Worm (Caenorhabditis elegans) whole organism, L2 larva: Measurements from ENCODE around the gene C08H9.15.

ENCODE experiments used
- F13H6.1 ChIP-seq: sonication (generic microtip); optimal IDR thresholded peaks from 2 replicates; lab custom pipeline; 2016; ENCODE audit warnings: missing genetic modification characterization, missing compliant biosample characterization
- R02D3.7 ChIP-seq: fragments of 150-350 bp; optimal IDR thresholded peaks from 2 replicates; lab custom pipeline; 2014; ENCODE audit warnings: missing biosample characterization, missing genetic modification characterization
- Y55F3AM.14 ChIP-seq: fragments of 200-800 bp; sonication (Bioruptor generic); optimal IDR thresholded peaks from 2 replicates; lab custom pipeline; 2018; ENCODE audit warnings: mild to moderate bottlenecking, missing genetic modification characterization, missing compliant biosample characterization
- alr-1 ChIP-seq: fragments of 150-350 bp; optimal IDR thresholded peaks from 2 replicates; lab custom pipeline; 2014; ENCODE audit warnings: missing biosample characterization, missing genetic modification characterization
- aly-2 ChIP-seq: fragments of 150-350 bp; optimal IDR thresholded peaks from 2 replicates; lab custom pipeline; 2014; ENCODE audit warnings: missing biosample characterization, missing genetic modification characterization
- ama-1 ChIP-seq: fragments of 150-350 bp; optimal IDR thresholded peaks from 2 replicates; lab custom pipeline; 2018; ENCODE audit warnings: inconsistent platforms
- blmp-1 ChIP-seq: sonication (generic microtip); optimal IDR thresholded peaks from 2 replicates; lab custom pipeline; 2017; ENCODE audit warnings: missing genetic modification characterization, mild to moderate bottlenecking, missing compliant biosample characterization, antibody characterized with exemption, moderate library complexity; ENCODE audit not compliant: insufficient read depth
- ceh-16 ChIP-seq: fragments of 150-350 bp; optimal IDR thresholded peaks from 2 replicates; lab custom pipeline; 2014; ENCODE audit warnings: missing biosample characterization, missing genetic modification characterization
- crh-2 ChIP-seq: sonication (generic microtip); optimal IDR thresholded peaks from 2 replicates; lab custom pipeline; 2017; ENCODE audit warnings: missing biosample characterization, missing genetic modification characterization
- egl-27 ChIP-seq: sonication (generic microtip); optimal IDR thresholded peaks from 3 replicates; lab custom pipeline; 2017; ENCODE audit warnings: missing biosample characterization, missing genetic modification reagents, missing genetic modification characterization
- elt-1 ChIP-seq: fragments of 150-350 bp; optimal IDR thresholded peaks from 2 replicates; lab custom pipeline; 2014; ENCODE audit warnings: missing biosample characterization, missing genetic modification characterization
- elt-3 ChIP-seq: sonication (generic microtip); optimal IDR thresholded peaks from 2 replicates; lab custom pipeline; 2017; ENCODE audit warnings: missing biosample characterization, missing genetic modification characterization
- fos-1 ChIP-seq: fragments of 150-350 bp; optimal IDR thresholded peaks from 2 replicates; lab custom pipeline; 2014; ENCODE audit warnings: missing biosample characterization, missing genetic modification characterization
- gmeb-1 ChIP-seq: fragments of 150-350 bp; optimal IDR thresholded peaks from 2 replicates; lab custom pipeline; 2014; ENCODE audit warnings: missing biosample characterization, missing genetic modification characterization
- lin-11 ChIP-seq: fragments of 150-350 bp; sonication (generic microtip); optimal IDR thresholded peaks from 2 replicates; lab custom pipeline; 2014; ENCODE audit warnings: missing biosample characterization, missing genetic modification characterization, inconsistent platforms, mixed read lengths
- lin-39 ChIP-seq: fragments of 150-350 bp; optimal IDR thresholded peaks from 2 replicates; lab custom pipeline; 2014; ENCODE audit warnings: missing biosample characterization, missing genetic modification reagents, missing genetic modification characterization
- lsy-2 ChIP-seq, 2 experiments: fragments of 150-350 bp in 1 of 2; sonication (generic microtip) in 1 of 2; optimal IDR thresholded peaks; 2 replicates each; lab custom pipeline; 2014 to 2017; ENCODE audit warnings: missing biosample characterization in 2 of 2, missing genetic modification characterization in 2 of 2
- mab-5 ChIP-seq: fragments of 150-350 bp; optimal IDR thresholded peaks from 2 replicates; lab custom pipeline; 2014; ENCODE audit warnings: missing biosample characterization, missing genetic modification characterization
- mbf-1 ChIP-seq: sonication (generic microtip); optimal IDR thresholded peaks from 2 replicates; lab custom pipeline; 2017; ENCODE audit warnings: missing biosample characterization, missing genetic modification characterization
- mdl-1 ChIP-seq, 2 experiments: fragments of 150-350 bp in 1 of 2; sonication (generic microtip) in 1 of 2; optimal IDR thresholded peaks; 2 replicates each; lab custom pipeline; 2017; ENCODE audit warnings: missing biosample characterization in 2 of 2, missing genetic modification characterization in 2 of 2
- nhr-10 ChIP-seq: sonication (generic microtip); optimal IDR thresholded peaks from 2 replicates; lab custom pipeline; 2017; ENCODE audit warnings: missing biosample characterization, missing genetic modification characterization
- nhr-12 ChIP-seq: fragments of 150-350 bp; optimal IDR thresholded peaks from 2 replicates; lab custom pipeline; 2014; ENCODE audit warnings: missing biosample characterization, missing genetic modification characterization
- nhr-129 ChIP-seq: fragments of 150-350 bp; optimal IDR thresholded peaks from 2 replicates; lab custom pipeline; 2014; ENCODE audit warnings: missing biosample characterization, missing genetic modification characterization
- nhr-21 ChIP-seq: fragments of 150-350 bp; optimal IDR thresholded peaks from 2 replicates; lab custom pipeline; 2014; ENCODE audit warnings: missing biosample characterization, missing genetic modification characterization
- nhr-23 ChIP-seq: fragments of 150-350 bp; optimal IDR thresholded peaks from 2 replicates; lab custom pipeline; 2014; ENCODE audit warnings: missing biosample characterization, missing genetic modification reagents, missing genetic modification characterization
- nhr-237 ChIP-seq: fragments of 150-350 bp; optimal IDR thresholded peaks from 2 replicates; lab custom pipeline; 2014; ENCODE audit warnings: missing biosample characterization, missing genetic modification characterization
- nhr-25 ChIP-seq: fragments of 150-350 bp; sonication (generic microtip); optimal IDR thresholded peaks from 3 replicates; lab custom pipeline; 2014; ENCODE audit warnings: missing biosample characterization, missing genetic modification characterization
- nhr-6 ChIP-seq: fragments of 150-350 bp; optimal IDR thresholded peaks from 2 replicates; lab custom pipeline; 2014; ENCODE audit warnings: missing biosample characterization, missing genetic modification characterization
- nhr-77 ChIP-seq: fragments of 150-350 bp; optimal IDR thresholded peaks from 2 replicates; lab custom pipeline; 2014; ENCODE audit warnings: missing biosample characterization, missing genetic modification characterization
- peb-1 ChIP-seq: fragments of 150-350 bp; optimal IDR thresholded peaks from 2 replicates; lab custom pipeline; 2014; ENCODE audit warnings: missing biosample characterization, missing genetic modification characterization
- sem-4 ChIP-seq: fragments of 150-350 bp; optimal IDR thresholded peaks from 2 replicates; lab custom pipeline; 2014; ENCODE audit warnings: missing biosample characterization, missing genetic modification reagents, missing genetic modification characterization
- skn-1 ChIP-seq: sonication (generic microtip); optimal IDR thresholded peaks from 2 replicates; lab custom pipeline; 2017; ENCODE audit warnings: missing biosample characterization, missing genetic modification characterization
- sma-9 ChIP-seq, 2 experiments: fragments of 150-350 bp in 1 of 2; sonication (generic microtip) in 1 of 2; optimal IDR thresholded peaks; 2 replicates each; lab custom pipeline; 2014 to 2016; ENCODE audit warnings: missing genetic modification characterization in 2 of 2, mild to moderate bottlenecking in 1 of 2, missing biosample characterization in 1 of 2, missing compliant biosample characterization in 1 of 2, missing genetic modification reagents in 1 of 2, moderate library complexity in 1 of 2
- unc-39 ChIP-seq: fragments of 150-350 bp; optimal IDR thresholded peaks from 2 replicates; lab custom pipeline; 2014; ENCODE audit warnings: missing biosample characterization, missing genetic modification characterization
- unc-55 ChIP-seq: fragments of 150-350 bp; sonication (generic microtip); optimal IDR thresholded peaks from 3 replicates; lab custom pipeline; 2014; ENCODE audit warnings: missing biosample characterization, missing genetic modification reagents, missing genetic modification characterization
- zag-1 ChIP-seq: fragments of 150-350 bp; optimal IDR thresholded peaks from 2 replicates; lab custom pipeline; 2014; ENCODE audit warnings: missing biosample characterization, missing genetic modification characterization
- ztf-4 ChIP-seq: fragments of 150-350 bp; optimal IDR thresholded peaks from 2 replicates; lab custom pipeline; 2014; ENCODE audit warnings: missing biosample characterization, missing genetic modification characterization

C08H9.15 gene

ce11 chrII:9840313-9840712 is 40.7 kb upstream of the C08H9.15 start, which contains the start of gene ZK938.11:
Gene ZK938.11 (minus strand): TSS chrII:9840413.
- no peak for TF ChIP-seq lin-39
- TF ChIP-seq skn-1 (tag; lab: Kevin White, UChicago): no peak
- no peak for TF ChIP-seq peb-1 (tag; lab: Kevin White, UChicago)
- TF ChIP-seq blmp-1 (tag; lab: Kevin White, UChicago): no peak
- no peak for TF ChIP-seq mbf-1 (tag; lab: Kevin White, UChicago)
- no peak for TF ChIP-seq nhr-25 (tag; lab: Kevin White, UChicago)
- no peak for TF ChIP-seq ztf-4 (tag; lab: Kevin White, UChicago)
- TF ChIP-seq elt-3: no peak
- TF ChIP-seq nhr-6 (tag; lab: Kevin White, UChicago): no peak
- TF ChIP-seq egl-27: no peak
- TF ChIP-seq nhr-23: no peak
- no peak for TF ChIP-seq nhr-77 (tag; lab: Kevin White, UChicago)
- no peak for TF ChIP-seq lin-11 (tag; lab: Kevin White, UChicago)
- TF ChIP-seq crh-2 (tag; lab: Kevin White, UChicago): no peak
- TF ChIP-seq mab-5: no peak
- TF ChIP-seq R02D3.7: no peak
- no peak for TF ChIP-seq F13H6.1 (tag; lab: Kevin White, UChicago)
- TF ChIP-seq Y55F3AM.14 (GFP tag; lab: Kevin White, UChicago): no peak
- TF ChIP-seq nhr-10: no peak
- TF ChIP-seq, all 48 proteins: peak for 0

- TF ChIP-seq elt-1 (tag; lab: Kevin White, UChicago) (no peak), alr-1 (tag; lab: Kevin White, UChicago) (no peak), ama-1 (lab: Kevin White, UChicago) (no peak), nhr-6 (tag; lab: Kevin White, UChicago) (no peak), nhr-21 (tag; lab: Kevin White, UChicago) (no peak), fos-1 (tag; lab: Kevin White, UChicago) (no peak), nhr-237 (tag; lab: Kevin White, UChicago) (no peak), nhr-129 (no peak), zag-1 (no peak), nhr-25 (tag; lab: Kevin White, UChicago) (no peak)
These were observed 38.9 kb upstream of the C08H9.15 start, which contains the start of gene rnh-1.2 for ce11 chrII:9841985-9842505. Gene rnh-1.2 (minus strand): TSS chrII:9842035.

- TF ChIP-seq nhr-23: no peak
- TF ChIP-seq lsy-2 (tag; optimal IDR thresholded peaks at IDR 0.05; lab: Kevin White, UChicago): no peak
- TF ChIP-seq ceh-16: no peak
- TF ChIP-seq unc-39 (tag; lab: Kevin White, UChicago): no peak
- no peak for TF ChIP-seq fos-1 (tag; lab: Kevin White, UChicago)
- TF ChIP-seq skn-1 (tag; lab: Kevin White, UChicago): no peak
- TF ChIP-seq nhr-21 (tag; lab: Kevin White, UChicago): no peak
- TF ChIP-seq F13H6.1 (tag; lab: Kevin White, UChicago): no peak
- no peak for TF ChIP-seq gmeb-1 (tag; lab: Kevin White, UChicago)
- TF ChIP-seq nhr-77 (tag; lab: Kevin White, UChicago): no peak
- TF ChIP-seq sem-4: no peak
- TF ChIP-seq lin-39: no peak
- no peak for TF ChIP-seq elt-1 (tag; lab: Kevin White, UChicago)
- TF ChIP-seq mdl-1 (tag; optimal IDR thresholded peaks at IDR 0.05; lab: Kevin White, UChicago): no peak
- no peak for TF ChIP-seq aly-2
- TF ChIP-seq unc-55 (GFP tag; lab: Kevin White, UChicago): no peak
These were observed 35.8 kb upstream of the C08H9.15 start, which contains the start of gene chil-9 for ce11 chrII:9845239-9845638. Gene chil-9 (minus strand): TSS chrII:9845339.

DNA sequence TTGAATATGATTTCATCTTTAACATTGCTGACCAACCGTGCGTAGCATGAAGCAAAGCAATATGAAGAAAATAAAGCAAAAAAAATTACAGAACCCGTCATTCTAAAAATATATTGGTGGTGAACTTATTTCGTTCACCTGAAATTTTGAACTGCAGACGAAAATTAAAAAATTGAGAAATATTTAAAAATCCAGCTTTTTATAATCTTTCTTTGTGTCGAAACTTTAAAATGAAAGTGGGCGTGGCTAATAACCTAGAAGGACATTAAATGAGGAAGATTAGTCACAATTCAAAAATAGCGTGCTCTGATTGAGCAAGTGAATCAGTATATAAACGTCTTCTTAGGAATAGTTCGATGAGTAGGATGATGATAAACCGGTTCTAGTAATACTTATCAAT is 31.5 kb upstream of the C08H9.15 start, which contains the start of gene old-2:
old-2 (minus strand) TSS at position 101 of the 400 bp plus-strand sequence.
- no peak for TF ChIP-seq blmp-1 (tag; lab: Kevin White, UChicago)
- TF ChIP-seq lsy-2 (tag; optimal IDR thresholded peaks at IDR 0.05; lab: Kevin White, UChicago): no peak
- no peak for TF ChIP-seq sma-9 (GFP tag; optimal IDR thresholded peaks at IDR 0.05; lab: Kevin White, UChicago)
- TF ChIP-seq sma-9 (tag; optimal IDR thresholded peaks at IDR 0.05; lab: Kevin White, UChicago): no peak
- no peak for TF ChIP-seq zag-1
- no peak for TF ChIP-seq crh-2 (tag; lab: Kevin White, UChicago)
- TF ChIP-seq gmeb-1 (tag; lab: Kevin White, UChicago): no peak
- no peak for TF ChIP-seq unc-39 (tag; lab: Kevin White, UChicago)
- no peak for TF ChIP-seq peb-1 (tag; lab: Kevin White, UChicago)
- TF ChIP-seq lin-11 (tag; lab: Kevin White, UChicago): no peak
- TF ChIP-seq lin-39: no peak
- TF ChIP-seq unc-55 (GFP tag; lab: Kevin White, UChicago): no peak
- no peak for TF ChIP-seq nhr-129
- TF ChIP-seq nhr-25 (tag; lab: Kevin White, UChicago): no peak
- no peak for TF ChIP-seq nhr-12 (tag; lab: Kevin White, UChicago)
